Fruit fly (Drosophila melanogaster): ENCODE data around the gene mus302.

mus302 gene

DNA sequence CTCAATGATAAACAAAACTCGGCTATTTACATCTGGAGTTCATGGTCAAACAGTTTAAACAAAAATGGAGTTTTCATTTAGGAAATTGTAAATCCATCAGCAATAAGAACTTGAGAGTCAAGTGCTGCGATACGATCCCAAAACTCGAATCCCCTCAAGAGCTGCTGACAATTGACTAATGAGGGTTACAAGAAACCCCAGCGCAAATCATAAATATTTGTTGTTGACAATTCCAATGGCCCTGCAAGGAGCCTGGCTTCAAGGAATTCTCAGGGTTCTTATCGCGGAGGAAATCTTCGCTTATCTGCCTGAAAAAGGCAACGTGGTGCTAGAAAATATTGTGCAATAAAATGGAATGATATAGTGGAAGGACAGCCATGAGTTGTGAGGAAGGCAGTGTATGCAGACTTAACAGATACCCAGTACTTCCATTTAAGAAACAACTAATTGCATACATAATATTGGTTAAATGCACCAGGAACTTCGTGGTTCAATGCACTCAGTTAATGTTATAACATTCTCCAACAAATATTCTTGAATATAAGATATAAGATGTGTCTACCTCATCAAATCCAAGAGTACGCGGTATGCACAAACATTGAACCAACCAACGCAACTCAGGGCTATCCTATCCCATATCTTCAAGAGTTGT lies 11.4 kb downstream of the mus302 start:
- TF ChIP-seq EcR (GFP tag; optimal IDR thresholded peaks at IDR 0.05) (no peak), Dll (optimal IDR thresholded peaks at IDR 0.05) (no peak), usp (GFP tag; optimal IDR thresholded peaks at IDR 0.05) (no peak)

- TF ChIP-seq EcR (GFP tag; optimal IDR thresholded peaks at IDR 0.05) (no peak), pan (optimal IDR thresholded peaks at IDR 0.05) (no peak), Dll (optimal IDR thresholded peaks at IDR 0.05) (no peak), psq (optimal IDR thresholded peaks at IDR 0.05) (no peak), CG8478 (optimal IDR thresholded peaks at IDR 0.05) (no peak)
These were observed 12.6 kb downstream of the mus302 start for dm6 chr3L:16766901-16767300.

- TF ChIP-seq EcR (GFP tag; optimal IDR thresholded peaks at IDR 0.05) (no peak), pan (optimal IDR thresholded peaks at IDR 0.05) (no peak), psq (optimal IDR thresholded peaks at IDR 0.05) (no peak), usp (GFP tag; optimal IDR thresholded peaks at IDR 0.05) (no peak), Dll (optimal IDR thresholded peaks at IDR 0.05) (no peak), CG8478 (optimal IDR thresholded peaks at IDR 0.05) (no peak)
These were observed 13.6 kb downstream of the mus302 start, which contains the start of gene Nrt for dm6 chr3L:16765647-16766628. Gene Nrt (plus strand): TSS chr3L:16766072.

DNA sequence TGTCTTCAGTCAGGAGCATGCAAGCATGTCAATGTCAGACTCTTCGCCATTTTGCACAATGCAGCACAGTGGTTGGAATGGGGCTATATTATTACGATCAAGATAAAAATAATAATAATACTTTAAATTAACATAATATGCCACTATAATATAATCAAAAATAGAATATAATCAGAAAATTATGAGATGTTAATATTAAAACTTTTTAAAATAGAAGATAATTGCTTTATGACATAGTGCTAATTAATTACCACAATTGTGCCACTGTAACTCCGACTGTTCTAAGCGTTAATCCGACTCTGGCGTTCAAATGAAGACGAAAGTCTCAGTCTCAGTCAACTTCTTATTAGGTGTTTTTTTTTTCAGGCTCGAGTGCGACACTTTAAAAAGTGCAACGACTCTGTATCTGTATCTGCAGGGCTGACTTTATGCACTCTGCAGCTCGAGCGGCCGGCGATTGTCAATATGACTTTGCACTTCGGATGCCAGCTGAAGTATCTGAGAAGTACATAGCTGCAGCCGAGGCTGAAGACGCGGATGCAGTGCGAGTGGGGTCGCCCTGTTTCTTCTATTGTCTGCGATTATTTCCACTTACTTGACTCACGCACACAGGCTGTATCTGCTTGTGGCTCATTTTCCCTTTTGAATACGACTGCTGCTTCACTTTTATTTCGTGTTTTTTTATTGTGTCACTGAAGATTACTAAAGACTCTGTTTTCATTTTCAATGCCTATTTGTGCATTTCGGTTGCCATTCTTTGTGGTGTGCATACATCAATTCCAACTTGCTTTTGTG lies 17.1 kb downstream of the mus302 start:
- no peak for TF ChIP-seq psq (optimal IDR thresholded peaks at IDR 0.05)
- TF ChIP-seq EcR (GFP tag; optimal IDR thresholded peaks at IDR 0.05), result peak in 1 of 2 experiments; percentile 64

- TF ChIP-seq CG8478 (optimal IDR thresholded peaks at IDR 0.05) (no peak), EcR (GFP tag; optimal IDR thresholded peaks at IDR 0.05) (no peak), pan (optimal IDR thresholded peaks at IDR 0.05) (no peak), usp (GFP tag; optimal IDR thresholded peaks at IDR 0.05) (no peak), psq (optimal IDR thresholded peaks at IDR 0.05) (no peak), Dll (optimal IDR thresholded peaks at IDR 0.05) (no peak)
These were observed 19.3 kb downstream of the mus302 start for dm6 chr3L:16760274-16760673.

- TF ChIP-seq usp (GFP tag; optimal IDR thresholded peaks at IDR 0.05) (no peak), pan (optimal IDR thresholded peaks at IDR 0.05) (no peak), Dll (optimal IDR thresholded peaks at IDR 0.05) (no peak), CG8478 (optimal IDR thresholded peaks at IDR 0.05) (no peak), psq (optimal IDR thresholded peaks at IDR 0.05) (no peak), EcR (GFP tag; optimal IDR thresholded peaks at IDR 0.05) (no peak)
These were observed 20.1 kb downstream of the mus302 start for dm6 chr3L:16759483-16759882.

- TF ChIP-seq usp (GFP tag; optimal IDR thresholded peaks at IDR 0.05) (no peak), CG8478 (optimal IDR thresholded peaks at IDR 0.05) (no peak), EcR (GFP tag; optimal IDR thresholded peaks at IDR 0.05) (no peak), psq (optimal IDR thresholded peaks at IDR 0.05) (no peak), Dll (optimal IDR thresholded peaks at IDR 0.05) (no peak), pan (optimal IDR thresholded peaks at IDR 0.05) (no peak)
These were observed 20.9 kb downstream of the mus302 start for dm6 chr3L:16758504-16759109.

DNA sequence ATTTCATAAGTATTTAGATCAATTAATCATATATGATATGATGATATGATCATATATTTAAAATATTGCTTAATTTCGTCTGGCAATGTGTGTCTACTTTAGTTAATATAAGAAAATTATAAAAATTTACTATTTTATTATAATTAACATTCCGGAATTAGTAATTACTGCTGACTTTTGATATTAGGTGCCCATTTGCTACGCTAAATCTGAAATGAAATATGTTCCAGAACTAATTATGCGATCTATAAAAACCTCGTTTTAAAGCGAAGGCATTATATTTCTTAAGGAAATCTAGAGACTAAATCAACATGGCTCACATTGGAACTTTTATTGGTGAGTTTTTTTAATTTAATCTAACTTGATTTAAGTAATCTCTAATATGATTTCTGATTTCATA lies 24.3 kb downstream of the mus302 start, which contains the start of gene CG42852:
Gene CG42852, plus strand, starts transcription at position 301 of the 400 bp plus-strand sequence.
- TF ChIP-seq usp (GFP tag; optimal IDR thresholded peaks at IDR 0.05), result no peak
- no peak for TF ChIP-seq CG8478 (optimal IDR thresholded peaks at IDR 0.05)
- TF ChIP-seq Dll (optimal IDR thresholded peaks at IDR 0.05), result no peak
- TF ChIP-seq psq (optimal IDR thresholded peaks at IDR 0.05), result no peak
- no peak for TF ChIP-seq EcR (GFP tag; optimal IDR thresholded peaks at IDR 0.05)
- TF ChIP-seq pan (optimal IDR thresholded peaks at IDR 0.05), result no peak

DNA sequence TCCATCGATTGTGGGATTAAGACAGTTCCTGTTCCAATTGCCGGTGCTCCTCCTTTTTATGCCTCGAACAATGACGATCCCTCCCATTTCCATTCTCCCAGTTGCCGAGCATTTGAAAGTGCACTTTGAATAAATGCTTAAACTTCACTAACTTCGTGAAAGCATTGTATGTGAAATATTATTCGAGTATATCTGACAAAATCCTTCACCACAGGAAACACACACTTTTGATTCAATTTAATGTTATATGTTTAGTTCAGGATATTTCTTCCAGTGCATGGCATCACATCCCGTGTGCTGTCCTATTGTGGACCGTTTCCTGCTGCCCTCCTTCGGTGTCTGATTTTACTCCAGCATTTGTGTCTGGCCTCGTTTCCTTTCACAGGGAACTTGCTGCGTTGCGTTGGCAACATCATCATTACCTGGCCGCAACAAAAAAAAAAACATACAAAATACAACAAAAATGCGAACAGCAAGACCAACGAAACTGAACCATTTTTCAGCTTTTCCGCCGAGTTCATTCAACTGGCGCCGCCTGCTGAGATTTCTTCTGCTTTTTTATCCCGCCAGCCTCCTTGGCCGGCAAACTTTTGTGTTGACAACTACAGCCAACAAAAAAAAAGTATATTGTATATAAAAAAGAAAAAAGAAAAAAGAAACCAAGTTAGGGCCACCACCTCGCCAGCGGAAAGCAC lies 27.0 kb downstream of the mus302 start:
- TF ChIP-seq pan (optimal IDR thresholded peaks at IDR 0.05) (no peak), EcR (GFP tag; optimal IDR thresholded peaks at IDR 0.05) (peak in 1 of 2 experiments; percentile 73), Dll (optimal IDR thresholded peaks at IDR 0.05) (no peak), CG8478 (optimal IDR thresholded peaks at IDR 0.05) (no peak)

dm6 chr3L:16751487-16752054 lies 28.0 kb downstream of the mus302 start:
- TF ChIP-seq pan (optimal IDR thresholded peaks at IDR 0.05) (no peak), psq (optimal IDR thresholded peaks at IDR 0.05) (no peak), Dll (optimal IDR thresholded peaks at IDR 0.05) (no peak), CG8478 (optimal IDR thresholded peaks at IDR 0.05) (no peak)

DNA sequence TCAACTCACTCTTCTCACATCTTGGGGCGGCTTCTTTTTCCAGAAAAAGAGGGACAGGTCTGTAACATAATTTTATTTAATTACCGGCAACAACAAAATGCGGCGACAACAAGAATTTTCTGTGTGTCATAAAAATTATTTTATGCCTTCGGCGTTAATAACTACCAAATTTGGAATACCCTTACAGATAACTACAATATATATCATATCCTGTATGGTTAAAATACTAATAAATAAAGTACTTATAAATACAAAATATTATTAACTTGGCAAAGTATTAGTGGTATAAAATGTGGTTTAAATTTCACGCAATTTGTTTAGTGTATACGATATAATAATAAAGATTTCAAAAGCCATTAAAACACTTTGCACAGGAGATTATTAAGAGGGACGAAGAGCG lies 28.8 kb downstream of the mus302 start:
- TF ChIP-seq pan (optimal IDR thresholded peaks at IDR 0.05) (no peak), EcR (GFP tag; optimal IDR thresholded peaks at IDR 0.05) (no peak), Dll (optimal IDR thresholded peaks at IDR 0.05) (no peak), CG8478 (optimal IDR thresholded peaks at IDR 0.05) (no peak), usp (GFP tag; optimal IDR thresholded peaks at IDR 0.05) (no peak), psq (optimal IDR thresholded peaks at IDR 0.05) (no peak)

Measured in whole organism.